Fruit fly (Drosophila melanogaster) whole organism: ENCODE data around the gene frm.

Experiments used
- CG8478 ChIP-seq: fragments of >200 bp; optimal IDR thresholded peaks from 2 replicates; lab custom pipeline; 2018; ENCODE audit warnings: inconsistent platforms
- Dll ChIP-seq: fragments of >200 bp; optimal IDR thresholded peaks from 2 replicates; lab custom pipeline; 2017
- EcR ChIP-seq, 2 experiments: fragments of >200 bp; optimal IDR thresholded peaks; 2 replicates each; lab custom pipeline; 2017; ENCODE audit warnings: missing biosample characterization in 2 of 2, missing genetic modification characterization in 2 of 2, missing genetic modification reagents in 2 of 2
- pan ChIP-seq: fragments of >200 bp; optimal IDR thresholded peaks from 2 replicates; lab custom pipeline; 2017
- psq ChIP-seq: fragments of >200 bp; optimal IDR thresholded peaks from 2 replicates; lab custom pipeline; 2017

- no peak for TF ChIP-seq Dll (lab: Kevin White, UChicago)
- no peak for TF ChIP-seq pan (lab: Kevin White, UChicago)
- no peak for TF ChIP-seq CG8478 (lab: Kevin White, UChicago)
- TF ChIP-seq psq (lab: Kevin White, UChicago): no peak
- no peak for TF ChIP-seq EcR (GFP tag; optimal IDR thresholded peaks at IDR 0.05; lab: Kevin White, UChicago)
Measured at dm6 chr3L:5529241-5529640, 21.7 kb downstream of the frm start, which contains the start of gene Lkr.
